Worm (Caenorhabditis elegans): ENCODE results near the gene F58G6.7.

The F58G6.7 gene

DNA sequence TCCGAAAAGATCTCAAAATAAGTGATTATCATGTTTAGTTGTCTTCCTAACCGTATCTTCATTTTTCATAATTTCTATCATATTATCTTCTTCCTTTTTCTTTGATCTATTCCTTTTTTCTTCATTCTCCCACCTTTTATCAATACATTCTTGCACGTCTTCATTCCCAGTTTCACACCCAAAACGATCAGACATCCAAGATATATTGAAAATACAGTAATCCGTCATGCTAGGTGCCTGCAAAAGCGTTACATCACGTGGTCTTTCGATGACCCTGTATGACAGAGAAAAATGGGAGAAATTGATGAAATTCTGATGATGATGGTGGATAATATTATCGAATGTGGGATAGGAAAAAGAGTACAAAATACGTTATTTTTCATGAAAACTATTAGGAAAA, 18.3 kb downstream of the F58G6.7 start:
- TF ChIP-seq elt-3 (tag; optimal IDR thresholded peaks at IDR 0.05) (peak in 1 of 3 experiments; percentile 79), nhr-23 (tag; optimal IDR thresholded peaks at IDR 0.05) (peak; percentile 94), daf-12 (tag; optimal IDR thresholded peaks at IDR 0.05) (no peak), nhr-43 (tag; optimal IDR thresholded peaks at IDR 0.05; ENCODE audit: poor library complexity, severe bottlenecking) (peak; percentile 88), nhr-25 (tag; optimal IDR thresholded peaks at IDR 0.05) (peak; percentile 52), ceh-9 (tag; optimal IDR thresholded peaks at IDR 0.05) (no peak), ztf-4 (tag; optimal IDR thresholded peaks at IDR 0.05) (no peak)

DNA sequence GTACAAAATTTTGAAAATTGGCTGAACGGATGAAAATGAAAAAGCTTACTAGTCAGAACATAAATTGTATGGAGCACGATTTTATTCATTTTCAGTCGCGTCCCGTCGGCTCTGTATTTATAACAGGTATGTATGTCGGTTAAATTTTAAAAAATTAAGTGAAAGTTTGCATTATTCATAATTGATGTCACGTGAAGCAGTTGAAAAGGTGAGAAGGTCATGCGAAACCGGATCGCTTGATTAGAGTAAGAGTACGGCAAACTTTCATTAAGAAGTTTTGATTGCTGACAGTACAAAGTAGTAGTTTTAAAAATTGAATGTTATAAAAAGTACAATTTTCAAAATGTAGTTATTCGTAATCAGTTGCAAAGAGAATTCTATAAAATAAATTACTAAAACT, 19.1 kb downstream of the F58G6.7 start:
- TF ChIP-seq nhr-25 (tag; optimal IDR thresholded peaks at IDR 0.05), result peak; percentile 25
- no peak for TF ChIP-seq egl-5 (tag; optimal IDR thresholded peaks at IDR 0.05)

DNA sequence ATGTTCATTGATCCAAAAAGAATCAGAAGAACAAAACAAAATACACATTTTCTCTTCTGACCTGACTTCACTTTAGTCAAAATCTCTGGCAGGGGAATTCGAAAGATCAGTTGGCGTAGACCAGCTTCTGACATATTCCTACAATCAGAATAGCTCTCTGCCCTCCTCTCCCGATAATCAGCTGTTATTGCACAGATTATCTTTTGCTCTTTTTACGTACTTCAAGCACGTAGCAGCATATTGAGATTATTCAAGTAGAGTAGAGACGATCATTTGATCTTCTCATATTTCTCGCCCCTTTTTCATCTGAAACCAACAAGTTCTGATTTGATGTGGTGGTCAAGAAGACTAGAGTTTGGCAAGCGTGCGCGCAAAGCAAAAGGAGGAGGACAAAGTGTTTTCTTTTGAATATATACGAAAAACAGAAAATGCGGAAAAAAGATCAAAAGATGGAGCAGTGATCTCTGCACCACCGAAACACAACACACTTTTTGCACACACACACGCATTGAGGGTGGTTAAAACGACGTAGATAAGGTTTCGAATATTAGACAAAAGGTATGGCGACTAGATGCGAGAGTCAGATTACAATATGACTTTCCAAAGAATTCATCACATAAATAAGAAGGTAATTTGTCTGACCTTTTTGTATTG, 19.7 kb downstream of the F58G6.7 start:
- no peak for TF ChIP-seq ceh-28 (tag; optimal IDR thresholded peaks at IDR 0.05)
- no peak for TF ChIP-seq eor-1 (tag; optimal IDR thresholded peaks at IDR 0.05)
- TF ChIP-seq fkh-10 (GFP tag; optimal IDR thresholded peaks at IDR 0.05), result no peak
- TF ChIP-seq tbx-2 (tag; optimal IDR thresholded peaks at IDR 0.05), result no peak
- peak; percentile 75 for TF ChIP-seq pqm-1 (tag; optimal IDR thresholded peaks at IDR 0.05)
- TF ChIP-seq ama-1 (optimal IDR thresholded peaks at IDR 0.05), result peak; percentile 40
- TF ChIP-seq nfya-1 (tag; optimal IDR thresholded peaks at IDR 0.05; ENCODE audit: insufficient read depth), result peak; percentile 2
- TF ChIP-seq elt-1 (tag; optimal IDR thresholded peaks at IDR 0.05), result peak; percentile 72
- peak; percentile 40 for TF ChIP-seq elt-2 (tag; optimal IDR thresholded peaks at IDR 0.05)

DNA sequence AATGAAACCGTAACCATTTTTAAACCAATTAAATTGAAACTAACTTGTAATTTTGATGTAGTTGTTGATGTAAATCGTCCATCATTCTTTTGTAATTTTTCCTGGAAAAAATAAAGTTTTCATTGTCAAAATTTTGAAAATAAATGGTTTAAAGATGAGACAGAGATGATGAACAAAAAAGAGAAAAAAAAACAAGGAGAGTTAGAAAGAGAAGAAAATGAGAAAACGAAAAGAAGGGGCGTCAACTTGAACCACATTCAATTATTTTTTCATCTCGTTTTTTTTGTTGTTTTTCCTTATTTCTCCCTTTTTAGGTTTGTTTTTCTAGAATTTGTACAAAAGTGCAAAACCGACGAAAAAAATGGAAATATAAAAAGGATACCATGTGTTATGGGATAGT, 21.5 kb downstream of the F58G6.7 start, which contains the start of gene nhr-34:
Gene nhr-34 (minus strand): TSS at position 101 of the 400 bp plus-strand sequence.
- no peak for TF ChIP-seq nhr-43 (tag; optimal IDR thresholded peaks at IDR 0.05; ENCODE audit: poor library complexity, severe bottlenecking)
- TF ChIP-seq ceh-9 (tag; optimal IDR thresholded peaks at IDR 0.05), result no peak
- TF ChIP-seq elt-1 (tag; optimal IDR thresholded peaks at IDR 0.05), result no peak
- no peak for TF ChIP-seq R02D3.7 (tag; optimal IDR thresholded peaks at IDR 0.05)
- TF ChIP-seq lin-15B (tag; optimal IDR thresholded peaks at IDR 0.05), result no peak
- no peak for TF ChIP-seq ZK546.5 (tag; optimal IDR thresholded peaks at IDR 0.05)
- TF ChIP-seq nhr-11 (tag; optimal IDR thresholded peaks at IDR 0.05), result no peak
- TF ChIP-seq nhr-77 (tag; optimal IDR thresholded peaks at IDR 0.05), result no peak
- no peak for TF ChIP-seq unc-62 (GFP tag; optimal IDR thresholded peaks at IDR 0.05)
- no peak for TF ChIP-seq ceh-82 (tag; optimal IDR thresholded peaks at IDR 0.05)
- TF ChIP-seq aly-2 (tag; optimal IDR thresholded peaks at IDR 0.05), result no peak

DNA sequence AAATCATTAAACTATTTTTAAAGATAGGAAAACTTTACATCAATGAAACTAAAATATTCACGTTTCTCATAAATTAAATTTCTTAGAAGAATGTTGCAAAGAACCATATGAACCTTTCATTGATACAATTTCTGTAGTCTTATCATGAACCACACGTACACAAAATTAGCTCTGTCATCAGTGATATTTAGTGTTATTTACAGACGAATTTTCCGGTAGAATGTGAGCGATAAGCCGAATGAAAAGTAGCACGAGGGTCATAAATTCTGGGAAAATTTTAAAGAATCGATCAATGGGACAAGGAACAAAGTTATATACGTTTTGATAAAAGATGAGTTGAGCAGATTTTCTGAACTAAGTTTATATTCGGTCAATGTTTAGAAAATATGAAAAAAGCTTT, 22.4 kb downstream of the F58G6.7 start:
- TF ChIP-seq egl-5 (tag; optimal IDR thresholded peaks at IDR 0.05), result no peak
- TF ChIP-seq pqm-1 (tag; optimal IDR thresholded peaks at IDR 0.05), result peak; percentile 96
- no peak for TF ChIP-seq R02D3.7 (tag; optimal IDR thresholded peaks at IDR 0.05)
- TF ChIP-seq pha-4 (tag; optimal IDR thresholded peaks at IDR 0.05), result peak; percentile 54
- TF ChIP-seq elt-2 (tag; optimal IDR thresholded peaks at IDR 0.05), result peak; percentile 94
- TF ChIP-seq nhr-77 (tag; optimal IDR thresholded peaks at IDR 0.05), result no peak
- TF ChIP-seq nhr-237 (tag; optimal IDR thresholded peaks at IDR 0.05), result no peak
- TF ChIP-seq nhr-76 (tag; optimal IDR thresholded peaks at IDR 0.05), result no peak

DNA sequence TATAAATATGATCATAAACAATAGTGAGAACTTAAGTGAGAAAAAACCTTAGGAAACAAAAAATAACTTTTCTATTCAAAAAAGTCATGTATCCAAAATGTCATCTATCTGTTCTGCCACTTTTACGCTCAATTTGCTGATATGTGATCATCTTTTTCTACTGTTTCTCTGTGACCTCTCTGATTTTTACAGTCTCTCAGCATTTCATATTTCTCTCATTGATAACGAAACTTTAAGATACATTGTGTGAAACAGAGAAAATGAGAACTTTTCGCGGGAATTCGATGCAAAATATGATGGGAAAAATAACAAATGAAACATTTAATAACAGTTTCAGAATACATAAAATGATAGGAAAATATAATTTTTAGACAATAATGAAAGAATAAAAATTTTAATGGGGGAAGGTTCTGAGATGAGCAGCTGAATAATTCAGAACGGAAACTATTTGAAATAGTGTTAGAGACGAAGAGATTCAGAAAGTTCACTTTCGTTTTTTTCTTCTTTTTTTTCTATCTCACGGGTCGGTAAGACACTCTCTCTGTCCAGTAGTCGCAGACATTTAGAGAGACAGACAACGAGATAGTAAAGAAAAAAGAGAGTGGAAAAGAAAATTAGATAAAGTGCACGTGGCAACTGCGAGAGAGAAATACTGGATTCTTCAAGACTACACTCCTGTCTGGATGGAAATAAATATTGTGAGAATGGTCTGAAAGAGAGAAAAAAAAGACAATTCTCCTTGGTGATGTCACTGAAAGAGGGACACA, 23.3 kb downstream of the F58G6.7 start:
- peak; percentile 60 for TF ChIP-seq hmg-11 (tag; optimal IDR thresholded peaks at IDR 0.05)
- peak; percentile 96 for TF ChIP-seq mdl-1 (tag; optimal IDR thresholded peaks at IDR 0.05)
- TF ChIP-seq pha-4 (tag; optimal IDR thresholded peaks at IDR 0.05), result peak; percentile 83
- peak; percentile 33 for TF ChIP-seq tbx-2 (tag; optimal IDR thresholded peaks at IDR 0.05)
- TF ChIP-seq ceh-28 (tag; optimal IDR thresholded peaks at IDR 0.05), result peak; percentile 48
- TF ChIP-seq nhr-12 (tag; optimal IDR thresholded peaks at IDR 0.05), result no peak
- TF ChIP-seq jun-1 (tag; optimal IDR thresholded peaks at IDR 0.05), result peak; percentile 32
- peak; percentile 81 for TF ChIP-seq nhr-43 (tag; optimal IDR thresholded peaks at IDR 0.05; ENCODE audit: poor library complexity, severe bottlenecking)
- peak; percentile 85 for TF ChIP-seq nfya-1 (tag; optimal IDR thresholded peaks at IDR 0.05; ENCODE audit: insufficient read depth)
- TF ChIP-seq egl-5 (tag; optimal IDR thresholded peaks at IDR 0.05), result no peak
- TF ChIP-seq fkh-10 (GFP tag; optimal IDR thresholded peaks at IDR 0.05), result peak; percentile 74
- TF ChIP-seq elt-1 (tag; optimal IDR thresholded peaks at IDR 0.05), result no peak
- no peak for TF ChIP-seq aly-2 (tag; optimal IDR thresholded peaks at IDR 0.05)
- TF ChIP-seq nhr-25 (tag; optimal IDR thresholded peaks at IDR 0.05), result peak; percentile 32
- peak; percentile 7 for TF ChIP-seq lin-15B (tag; optimal IDR thresholded peaks at IDR 0.05)
- peak; percentile 79 for TF ChIP-seq nhr-23 (tag; optimal IDR thresholded peaks at IDR 0.05)
- peak; percentile 85 for TF ChIP-seq pqm-1 (tag; optimal IDR thresholded peaks at IDR 0.05)
- TF ChIP-seq elt-3 (tag; optimal IDR thresholded peaks at IDR 0.05), result peak in 1 of 3 experiments; percentile 70
- peak; percentile 70 for TF ChIP-seq elt-2 (tag; optimal IDR thresholded peaks at IDR 0.05)

Data from whole organism, L3 larva.